Fruit fly (Drosophila melanogaster): ENCODE data around the gene CG17361.
A peak's percentile ranks its signal among the peaks of the same experiment; 100 is the strongest.

CG17361 gene

dm6 chr3L:14002524-14003135, 5.6 kb downstream of the CG17361 start:
- TF ChIP-seq Jra (GFP tag; optimal IDR thresholded peaks at IDR 0.05) = peak; percentile 30
- peak; percentile 100 for TF ChIP-seq psq (GFP tag; optimal IDR thresholded peaks at IDR 0.05)
- peak; percentile 21 for TF ChIP-seq br (GFP tag; optimal IDR thresholded peaks at IDR 0.05)
- peak; percentile 32 for TF ChIP-seq Dif (GFP tag; optimal IDR thresholded peaks at IDR 0.05; ENCODE audit: partially characterized antibody)
- TF ChIP-seq sage (GFP tag; optimal IDR thresholded peaks at IDR 0.05) = peak; percentile 28
- no peak for TF ChIP-seq Rel (GFP tag; optimal IDR thresholded peaks at IDR 0.05)
- TF ChIP-seq Rel (tag; optimal IDR thresholded peaks at IDR 0.05) = peak; percentile 47
- no peak for TF ChIP-seq foxo (GFP tag; optimal IDR thresholded peaks at IDR 0.05)
- TF ChIP-seq Hnf4 (GFP tag; optimal IDR thresholded peaks at IDR 0.05) = no peak

dm6 chr3L:14003297-14004040, 6.5 kb downstream of the CG17361 start:
- TF ChIP-seq fru (GFP tag; optimal IDR thresholded peaks at IDR 0.05) (peak; percentile 28), Hr83 (GFP tag; optimal IDR thresholded peaks at IDR 0.05; ENCODE audit: poor library complexity, severe bottlenecking) (no peak), dsf (GFP tag; optimal IDR thresholded peaks at IDR 0.05; ENCODE audit: borderline replicate concordance) (no peak), lola (GFP tag; optimal IDR thresholded peaks at IDR 0.05) (no peak), GATAd (GFP tag; optimal IDR thresholded peaks at IDR 0.05) (no peak), tai (GFP tag; optimal IDR thresholded peaks at IDR 0.05) (no peak), jim (GFP tag; optimal IDR thresholded peaks at IDR 0.05) (peak; percentile 74), psq (GFP tag; optimal IDR thresholded peaks at IDR 0.05) (no peak), Rel (GFP tag; optimal IDR thresholded peaks at IDR 0.05) (no peak), Rel (tag; optimal IDR thresholded peaks at IDR 0.05) (peak; percentile 4), HLH106 (tag; optimal IDR thresholded peaks at IDR 0.05) (no peak), dmrt93B (GFP tag; optimal IDR thresholded peaks at IDR 0.05) (no peak), br (GFP tag; optimal IDR thresholded peaks at IDR 0.05) (no peak), Vsx2 (GFP tag; optimal IDR thresholded peaks at IDR 0.05; ENCODE audit: partially characterized antibody) (no peak), sage (GFP tag; optimal IDR thresholded peaks at IDR 0.05) (no peak), Hr78 (GFP tag; optimal IDR thresholded peaks at IDR 0.05) (no peak), Myc (optimal IDR thresholded peaks at IDR 0.05) (no peak), CrebA (GFP tag; optimal IDR thresholded peaks at IDR 0.05; ENCODE audit: borderline replicate concordance) (no peak), dl (GFP tag; optimal IDR thresholded peaks at IDR 0.05; ENCODE audit: insufficient read depth in 1 of 2, partially characterized antibody in 2 of 2) (no peak), woc (GFP tag; optimal IDR thresholded peaks at IDR 0.05) (no peak), Jra (GFP tag; optimal IDR thresholded peaks at IDR 0.05) (no peak)

DNA sequence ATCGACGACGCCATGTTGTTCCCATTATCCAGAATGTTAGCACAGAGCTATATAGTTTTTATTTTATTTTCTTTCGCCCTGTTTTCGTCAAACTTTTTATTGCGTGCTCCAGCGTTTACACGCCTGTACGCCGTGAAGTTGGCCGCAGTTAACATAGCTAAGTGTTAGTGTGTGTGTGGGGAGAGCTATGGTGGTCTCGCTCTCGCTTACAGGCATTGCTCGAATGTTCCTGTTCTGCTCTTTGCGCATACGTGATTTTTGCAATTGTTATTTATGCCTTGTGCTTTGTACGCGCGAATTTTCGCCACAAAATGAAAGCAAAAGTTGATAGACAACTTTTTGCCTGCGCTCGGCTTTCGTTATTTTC, 7.0 kb downstream of the CG17361 start:
- TF ChIP-seq fru (GFP tag; optimal IDR thresholded peaks at IDR 0.05) (peak; percentile 21), psq (GFP tag; optimal IDR thresholded peaks at IDR 0.05) (peak; percentile 100), GATAd (GFP tag; optimal IDR thresholded peaks at IDR 0.05) (no peak), usp (GFP tag; optimal IDR thresholded peaks at IDR 0.05) (no peak), dl (GFP tag; optimal IDR thresholded peaks at IDR 0.05; ENCODE audit: insufficient read depth in 1 of 2, partially characterized antibody in 2 of 2) (no peak), br (GFP tag; optimal IDR thresholded peaks at IDR 0.05) (peak; percentile 5), lola (GFP tag; optimal IDR thresholded peaks at IDR 0.05) (no peak), rgr (GFP tag; optimal IDR thresholded peaks at IDR 0.05) (peak; percentile 30), dmrt93B (GFP tag; optimal IDR thresholded peaks at IDR 0.05) (peak; percentile 7), woc (GFP tag; optimal IDR thresholded peaks at IDR 0.05) (no peak), Sp1 (GFP tag; optimal IDR thresholded peaks at IDR 0.05) (peak; percentile 48), HLH106 (tag; optimal IDR thresholded peaks at IDR 0.05) (peak; percentile 15), sv (GFP tag; optimal IDR thresholded peaks at IDR 0.05) (no peak), CG9705 (GFP tag; optimal IDR thresholded peaks at IDR 0.05) (no peak), Mio (GFP tag; optimal IDR thresholded peaks at IDR 0.05) (no peak), brk (GFP tag; optimal IDR thresholded peaks at IDR 0.05) (peak; percentile 7), Dif (GFP tag; optimal IDR thresholded peaks at IDR 0.05; ENCODE audit: partially characterized antibody) (peak; percentile 59), Rel (GFP tag; optimal IDR thresholded peaks at IDR 0.05) (no peak), Rel (tag; optimal IDR thresholded peaks at IDR 0.05) (peak; percentile 54), foxo (GFP tag; optimal IDR thresholded peaks at IDR 0.05) (no peak)

DNA sequence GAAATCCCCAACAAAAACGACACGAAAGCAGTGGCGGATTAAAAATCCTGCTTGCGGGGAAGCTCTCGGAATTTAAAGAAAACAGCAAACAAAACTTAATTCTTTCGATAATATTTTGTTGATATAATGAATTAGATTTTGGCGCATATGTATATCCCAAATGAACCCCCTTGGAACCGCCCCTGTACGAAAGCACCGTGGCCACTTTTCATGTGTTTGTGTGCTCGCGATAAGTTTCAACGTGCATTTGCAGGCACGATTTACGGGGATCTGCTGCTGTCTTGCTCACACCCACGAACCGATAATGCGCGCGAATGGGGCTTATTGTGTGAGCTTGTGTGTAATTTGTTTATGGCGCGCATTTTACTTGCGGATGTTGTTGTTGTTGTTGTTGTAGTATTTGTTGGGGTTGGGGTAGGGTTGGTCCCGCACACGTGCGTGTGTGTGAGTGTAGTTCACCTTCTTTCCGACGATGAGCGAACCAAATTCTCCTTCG, 8.0 kb downstream of the CG17361 start:
- TF ChIP-seq psq (GFP tag; optimal IDR thresholded peaks at IDR 0.05) (peak; percentile 97), CrebA (GFP tag; optimal IDR thresholded peaks at IDR 0.05; ENCODE audit: borderline replicate concordance) (no peak), dl (GFP tag; optimal IDR thresholded peaks at IDR 0.05; ENCODE audit: insufficient read depth in 1 of 2, partially characterized antibody in 2 of 2) (no peak), dsf (GFP tag; optimal IDR thresholded peaks at IDR 0.05; ENCODE audit: borderline replicate concordance) (peak; percentile 75), HLH106 (tag; optimal IDR thresholded peaks at IDR 0.05) (peak; percentile 90), CG32264 (GFP tag; optimal IDR thresholded peaks at IDR 0.05) (peak; percentile 98), dmrt93B (GFP tag; optimal IDR thresholded peaks at IDR 0.05) (peak; percentile 96), Dif (GFP tag; optimal IDR thresholded peaks at IDR 0.05; ENCODE audit: partially characterized antibody) (no peak), jim (GFP tag; optimal IDR thresholded peaks at IDR 0.05) (peak; percentile 41), N (GFP tag; optimal IDR thresholded peaks at IDR 0.05) (no peak), Hnf4 (GFP tag; optimal IDR thresholded peaks at IDR 0.05) (no peak), rgr (GFP tag; optimal IDR thresholded peaks at IDR 0.05) (peak; percentile 99), brk (GFP tag; optimal IDR thresholded peaks at IDR 0.05) (no peak), Dfd (GFP tag; optimal IDR thresholded peaks at IDR 0.05) (no peak), fru (GFP tag; optimal IDR thresholded peaks at IDR 0.05) (peak; percentile 99), CG9705 (GFP tag; optimal IDR thresholded peaks at IDR 0.05) (peak; percentile 82), foxo (GFP tag; optimal IDR thresholded peaks at IDR 0.05) (peak; percentile 96 to 99), woc (GFP tag; optimal IDR thresholded peaks at IDR 0.05) (peak; percentile 94), sage (GFP tag; optimal IDR thresholded peaks at IDR 0.05) (no peak), Hr83 (GFP tag; optimal IDR thresholded peaks at IDR 0.05; ENCODE audit: poor library complexity, severe bottlenecking) (peak; percentile 89), Jra (GFP tag; optimal IDR thresholded peaks at IDR 0.05) (no peak), Abd-B (GFP tag; optimal IDR thresholded peaks at IDR 0.05) (no peak), Mio (GFP tag; optimal IDR thresholded peaks at IDR 0.05) (peak; percentile 90), OdsH (GFP tag; optimal IDR thresholded peaks at IDR 0.05) (peak; percentile 99), Myc (optimal IDR thresholded peaks at IDR 0.05) (no peak)

Measured in whole organism, wandering third instar larva.